Worm (Caenorhabditis elegans) whole organism, late embryonic: Measurements from ENCODE around the gene nhr-128.

Source experiments
- F13H6.1 ChIP-seq: sonication (generic microtip); optimal IDR thresholded peaks from 2 replicates; lab custom pipeline; 2016; ENCODE audit warnings: missing genetic modification characterization, missing compliant biosample characterization
- ceh-19 ChIP-seq: fragments of 200-800 bp; sonication (Bioruptor generic); optimal IDR thresholded peaks from 2 replicates; lab custom pipeline; 2018; ENCODE audit warnings: mild to moderate bottlenecking, missing genetic modification characterization, missing compliant biosample characterization
- npax-4 ChIP-seq: sonication (generic microtip); optimal IDR thresholded peaks from 2 replicates; lab custom pipeline; 2016; ENCODE audit warnings: missing genetic modification characterization, missing compliant biosample characterization
- ztf-16 ChIP-seq: sonication (generic microtip); optimal IDR thresholded peaks from 2 replicates; lab custom pipeline; 2017; ENCODE audit warnings: missing genetic modification characterization, missing compliant biosample characterization

- TF ChIP-seq ztf-16 (tag; lab: Kevin White, UChicago), result no peak
- no peak for TF ChIP-seq ceh-19 (GFP tag; lab: Kevin White, UChicago)
- no peak for TF ChIP-seq F13H6.1 (tag; lab: Kevin White, UChicago)
- no peak for TF ChIP-seq npax-4
Measured at ce11 chrV:2183162-2183561, 38.7 kb upstream of the nhr-128 start, which contains the start of gene cyp-33C2.
